Fruit fly (Drosophila melanogaster) S2 (cell line): ENCODE measurements around the gene yellow-g.

ENCODE experiments used
- CG8478 ChIP-seq: fragments of >200 bp; optimal IDR thresholded peaks from 2 replicates; lab custom pipeline; 2018
- CTCF ChIP-seq, 2 experiments: fragments of >200 bp; optimal IDR thresholded peaks; 2 replicates each; lab custom pipeline; 2018

DNA sequence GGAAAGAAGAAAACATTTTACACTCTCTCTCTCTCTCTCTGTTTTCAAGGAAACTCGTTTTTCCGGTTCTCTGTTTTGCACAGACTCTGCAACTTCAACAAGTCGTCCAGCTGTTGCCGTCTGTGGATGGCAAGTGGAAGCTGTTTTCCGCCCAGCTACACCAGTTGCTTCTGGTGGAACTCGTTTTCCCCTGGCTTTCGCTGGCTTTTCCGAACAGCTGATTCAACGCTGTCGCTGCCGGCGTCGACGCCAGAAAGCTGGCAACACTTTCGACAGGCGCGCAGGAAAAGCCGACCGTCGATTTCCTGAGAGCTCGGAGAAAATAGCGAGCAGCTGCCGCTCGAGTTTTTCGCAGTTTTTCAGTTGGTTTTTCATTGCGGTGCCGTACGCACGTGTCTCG, 9.9 kb upstream of the yellow-g start, which contains the start of gene MsR2:
- no peak for TF ChIP-seq CTCF (optimal IDR thresholded peaks at IDR 0.05; lab: Kevin White, UChicago)
- no peak for TF ChIP-seq CG8478
